Worm (Caenorhabditis elegans): ENCODE measurements around the gene Y38C1BA.4.

- TF ChIP-seq flt-1 (GFP tag; IDR thresholded peaks at IDR 0.05) (no peak), T22C8.4 (GFP tag; IDR thresholded peaks at IDR 0.05) (no peak), ztf-23 (GFP tag; IDR thresholded peaks at IDR 0.05) (no peak), klf-2 (GFP tag; conservative IDR thresholded peaks at IDR 0.05) (no peak), med-1 (GFP tag; optimal IDR thresholded peaks at IDR 0.05; ENCODE audit: insufficient read depth) (no peak)
Observed at ce11 chrIV:1860965-1861364, 39.3 kb downstream of the Y38C1BA.4 start.
